Fruit fly (Drosophila melanogaster) whole organism, embryonic: ENCODE measurements around the gene be.

Experiments
- Blimp-1 ChIP-seq: fragments of 200-800 bp; sonication (Bioruptor generic); optimal IDR thresholded peaks from 3 replicates; lab custom pipeline; 2018; ENCODE audit warnings: missing biosample characterization, missing genetic modification characterization, mild to moderate bottlenecking, moderate library complexity, missing genetic modification reagents
- CG10543 ChIP-seq: fragments of 200-800 bp; sonication (Bioruptor generic); optimal IDR thresholded peaks from 3 replicates; lab custom pipeline; 2017; ENCODE audit warnings: missing biosample characterization, mild to moderate bottlenecking, missing genetic modification characterization, moderate library complexity
- CG10979 ChIP-seq: fragments of 200-800 bp; sonication (Bioruptor generic); optimal IDR thresholded peaks from 2 replicates; lab custom pipeline; 2018; ENCODE audit warnings: missing biosample characterization, mild to moderate bottlenecking, missing genetic modification characterization, moderate library complexity
- CG12391 ChIP-seq: fragments of 200-800 bp; sonication (Bioruptor generic); optimal IDR thresholded peaks from 3 replicates; lab custom pipeline; 2018; ENCODE audit warnings: missing biosample characterization, mild to moderate bottlenecking, missing genetic modification characterization, moderate library complexity
- CG14050 ChIP-seq: fragments of 200-800 bp; sonication (Bioruptor generic); IDR thresholded peaks from 3 replicates; pipeline ENCODE4 v1.3.6; 2022; ENCODE audit warnings: missing biosample characterization, missing genetic modification characterization
- CG14441 ChIP-seq: fragments of 200-800 bp; sonication (Bioruptor generic); IDR thresholded peaks from 2 replicates; pipeline ENCODE4 v1.3.6; 2022; ENCODE audit warnings: missing biosample characterization, missing genetic modification characterization
- CG1529 ChIP-seq: fragments of 200-800 bp; sonication (Bioruptor generic); optimal IDR thresholded peaks from 3 replicates; lab custom pipeline; 2018; ENCODE audit warnings: missing biosample characterization, missing genetic modification characterization
- CG18262 ChIP-seq: fragments of 200-800 bp; optimal IDR thresholded peaks from 3 replicates; lab custom pipeline; 2019; ENCODE audit warnings: missing biosample characterization, mild to moderate bottlenecking, missing genetic modification characterization, moderate library complexity
- CG2678 ChIP-seq: fragments of 200-800 bp; sonication (Bioruptor generic); optimal IDR thresholded peaks from 3 replicates; lab custom pipeline; 2019; ENCODE audit warnings: missing biosample characterization, mild to moderate bottlenecking, missing genetic modification characterization, moderate library complexity
- CG3065 ChIP-seq: fragments of 200-800 bp; sonication (Bioruptor generic); optimal IDR thresholded peaks from 2 replicates; lab custom pipeline; 2016; ENCODE audit warnings: missing biosample characterization, missing genetic modification characterization
- CG33557 ChIP-seq: fragments of 200-800 bp; sonication (Bioruptor generic); optimal IDR thresholded peaks from 2 replicates; lab custom pipeline; 2019; ENCODE audit warnings: missing biosample characterization, mild to moderate bottlenecking, missing genetic modification characterization, moderate library complexity
- CG3407 ChIP-seq: fragments of 200-800 bp; sonication (Bioruptor generic); optimal IDR thresholded peaks from 2 replicates; lab custom pipeline; 2018; ENCODE audit warnings: missing biosample characterization, mild to moderate bottlenecking, missing genetic modification characterization
- CG4424 ChIP-seq: fragments of 200-800 bp; sonication (Bioruptor generic); optimal IDR thresholded peaks from 3 replicates; lab custom pipeline; 2016; ENCODE audit warnings: missing biosample characterization, missing genetic modification characterization
- CG6654 ChIP-seq: fragments of 200-800 bp; sonication (Bioruptor generic); optimal IDR thresholded peaks from 2 replicates; lab custom pipeline; 2017; ENCODE audit warnings: missing biosample characterization, mild to moderate bottlenecking, missing genetic modification characterization
- CG7786 ChIP-seq: fragments of 200-800 bp; sonication (Bioruptor generic); optimal IDR thresholded peaks from 2 replicates; lab custom pipeline; 2016; ENCODE audit warnings: missing biosample characterization, missing genetic modification characterization
- CG7839 ChIP-seq: fragments of 200-800 bp; sonication (Bioruptor generic); optimal IDR thresholded peaks from 3 replicates; lab custom pipeline; 2018; ENCODE audit warnings: missing biosample characterization, mild to moderate bottlenecking, missing genetic modification characterization, moderate library complexity
- Ets65A ChIP-seq: fragments of 200-800 bp; sonication (Bioruptor generic); peaks from one replicate; lab custom pipeline; 2016; ENCODE audit warnings: missing biosample characterization, missing genetic modification characterization
- HHEX ChIP-seq: fragments of 200-800 bp; sonication (Bioruptor generic); optimal IDR thresholded peaks from 3 replicates; lab custom pipeline; 2017; ENCODE audit warnings: missing biosample characterization, mild to moderate bottlenecking, missing genetic modification characterization, missing genetic modification reagents
- HLH4C ChIP-seq: fragments of 200-800 bp; sonication (Bioruptor generic); IDR thresholded peaks from 3 replicates; pipeline ENCODE4 v1.3.6; 2022; ENCODE audit warnings: missing biosample characterization, missing genetic modification characterization; ENCODE audit not compliant: partially characterized antibody
- Hr51 ChIP-seq, 2 experiments: fragments of 200-800 bp; sonication (Bioruptor generic); optimal IDR thresholded peaks; 2 replicates in 1 of 2; 3 replicates in 1 of 2; lab custom pipeline; 2016 to 2018; ENCODE audit warnings: missing biosample characterization in 2 of 2, missing genetic modification characterization in 2 of 2, mild to moderate bottlenecking in 1 of 2, moderate library complexity in 1 of 2
- NfI ChIP-seq: fragments of 200-800 bp; sonication (Bioruptor generic); optimal IDR thresholded peaks from 3 replicates; lab custom pipeline; 2018; ENCODE audit warnings: missing biosample characterization, mild to moderate bottlenecking, missing genetic modification characterization, moderate library complexity
- Pdp1 ChIP-seq, 2 experiments: fragments of 200-800 bp; sonication (Bioruptor generic); optimal IDR thresholded peaks; 3 replicates each; lab custom pipeline; 2016; ENCODE audit warnings: missing biosample characterization in 2 of 2, missing genetic modification characterization in 2 of 2, mild to moderate bottlenecking in 1 of 2, moderate library complexity in 1 of 2
- Ptx1 ChIP-seq: fragments of 200-800 bp; sonication (Bioruptor generic); IDR thresholded peaks from 2 replicates; pipeline ENCODE4 v1.3.6; 2022; ENCODE audit warnings: missing biosample characterization, missing genetic modification characterization
- Side ChIP-seq: fragments of 200-800 bp; sonication (Bioruptor generic); optimal IDR thresholded peaks from 2 replicates; lab custom pipeline; 2016; ENCODE audit warnings: missing biosample characterization, missing genetic modification characterization
- Sox102F ChIP-seq: fragments of 200-800 bp; sonication (Bioruptor generic); optimal IDR thresholded peaks from 2 replicates; lab custom pipeline; 2018; ENCODE audit warnings: missing biosample characterization, mild to moderate bottlenecking, missing genetic modification characterization, moderate library complexity
- bsh ChIP-seq, 2 experiments: fragments of 200-800 bp; sonication (Bioruptor generic); optimal IDR thresholded peaks; 2 replicates each; lab custom pipeline; 2017 to 2018; ENCODE audit warnings: mild to moderate bottlenecking in 2 of 2, missing biosample characterization in 2 of 2, missing genetic modification characterization in 2 of 2, moderate library complexity in 1 of 2
- chn ChIP-seq: fragments of 200-800 bp; sonication (Bioruptor generic); optimal IDR thresholded peaks from 2 replicates; lab custom pipeline; 2016; ENCODE audit warnings: missing biosample characterization, missing genetic modification characterization
- ci ChIP-seq: fragments of 200-800 bp; sonication (Bioruptor generic); IDR thresholded peaks from 3 replicates; pipeline ENCODE4 v1.3.6; 2022; ENCODE audit warnings: missing biosample characterization, missing genetic modification characterization
- dimm ChIP-seq: fragments of 200-800 bp; sonication (Bioruptor generic); IDR thresholded peaks from 2 replicates; pipeline ENCODE4 v1.3.6; 2022; ENCODE audit warnings: missing biosample characterization, missing genetic modification characterization
- dmrt11E ChIP-seq: fragments of 200-800 bp; sonication (Bioruptor generic); optimal IDR thresholded peaks from 3 replicates; lab custom pipeline; 2018; ENCODE audit warnings: missing biosample characterization, mild to moderate bottlenecking, missing genetic modification characterization, moderate library complexity
- dpn ChIP-seq, 2 experiments: fragments of 200-800 bp; sonication (Bioruptor generic); optimal IDR thresholded peaks; 3 replicates each; lab custom pipeline; 2016; ENCODE audit warnings: missing biosample characterization in 2 of 2, missing genetic modification characterization in 2 of 2
- eyg ChIP-seq: fragments of 200-800 bp; sonication (Bioruptor generic); optimal IDR thresholded peaks from 3 replicates; lab custom pipeline; 2016; ENCODE audit warnings: missing biosample characterization, missing genetic modification characterization
- gsb-n ChIP-seq: fragments of 200-800 bp; sonication (Bioruptor generic); optimal IDR thresholded peaks from 3 replicates; lab custom pipeline; 2018; ENCODE audit warnings: missing biosample characterization, mild to moderate bottlenecking, missing genetic modification characterization
- insv ChIP-seq, 2 experiments: fragments of 200-800 bp; sonication (Bioruptor generic); optimal IDR thresholded peaks; 3 replicates each; lab custom pipeline; 2016 to 2018; ENCODE audit warnings: missing biosample characterization in 2 of 2, missing genetic modification characterization in 2 of 2
- inv ChIP-seq: fragments of 200-800 bp; sonication (Bioruptor generic); IDR thresholded peaks from 2 replicates; pipeline ENCODE4 v1.3.6; 2022; ENCODE audit warnings: missing biosample characterization, missing genetic modification characterization; ENCODE audit not compliant: partially characterized antibody
- knrl ChIP-seq: fragments of 200-800 bp; sonication (Bioruptor generic); IDR thresholded peaks from 3 replicates; pipeline ENCODE4 v1.3.6; 2022; ENCODE audit warnings: missing biosample characterization, missing genetic modification characterization; ENCODE audit not compliant: partially characterized antibody
- lbe ChIP-seq: fragments of 200-800 bp; sonication (Bioruptor generic); optimal IDR thresholded peaks from 2 replicates; lab custom pipeline; 2016; ENCODE audit warnings: missing biosample characterization, mild to moderate bottlenecking, missing genetic modification characterization
- odd ChIP-seq: fragments of 200-800 bp; sonication (Bioruptor generic); optimal IDR thresholded peaks from 2 replicates; lab custom pipeline; 2017; ENCODE audit warnings: missing biosample characterization, mild to moderate bottlenecking, missing genetic modification characterization
- pan ChIP-seq, 4 experiments: fragments of >200 bp in 3 of 4; fragments of 200-800 bp in 1 of 4; sonication (Bioruptor generic) in 1 of 4; optimal IDR thresholded peaks in 3 of 4; IDR thresholded peaks in 1 of 4; 2 replicates each; pipeline versions ENCODE4 v1.3.6 to Lab custom; 2017 to 2022; ENCODE audit warnings: missing biosample characterization in 2 of 4, missing genetic modification characterization in 2 of 4, mixed read lengths in 1 of 4
- sd ChIP-seq: fragments of 200-800 bp; sonication (Bioruptor generic); optimal IDR thresholded peaks from 3 replicates; lab custom pipeline; 2018; ENCODE audit warnings: missing biosample characterization, mild to moderate bottlenecking, missing genetic modification characterization, moderate library complexity
- sens ChIP-seq: fragments of 200-800 bp; sonication (Bioruptor generic); peaks from one replicate; lab custom pipeline; 2016; ENCODE audit warnings: missing biosample characterization, missing genetic modification characterization
- so ChIP-seq: fragments of 200-800 bp; sonication (Bioruptor generic); IDR thresholded peaks from 3 replicates; pipeline ENCODE4 v1.3.6; 2022; ENCODE audit warnings: missing biosample characterization, missing genetic modification characterization
- sob ChIP-seq: fragments of 200-800 bp; sonication (Bioruptor generic); IDR thresholded peaks from 2 replicates; pipeline ENCODE4 v1.3.6; 2022; ENCODE audit warnings: missing biosample characterization, missing genetic modification characterization
- sr ChIP-seq: fragments of 200-800 bp; sonication (Bioruptor generic); IDR thresholded peaks from 3 replicates; pipeline ENCODE4 v1.3.6; 2022; ENCODE audit warnings: missing biosample characterization, missing genetic modification characterization
- unpg ChIP-seq: fragments of 200-800 bp; sonication (Bioruptor generic); optimal IDR thresholded peaks from 3 replicates; lab custom pipeline; 2018; ENCODE audit warnings: missing biosample characterization, mild to moderate bottlenecking, missing genetic modification characterization, moderate library complexity
- vfl ChIP-seq: fragments of 200-800 bp; sonication (Bioruptor generic); optimal IDR thresholded peaks from 2 replicates; lab custom pipeline; 2016; ENCODE audit warnings: missing biosample characterization, missing genetic modification characterization
- wor ChIP-seq: fragments of 200-800 bp; sonication (Bioruptor generic); IDR thresholded peaks from 2 replicates; pipeline ENCODE4 v1.3.6; 2022; ENCODE audit warnings: missing biosample characterization, missing genetic modification characterization
- yki ChIP-seq: fragments of >200 bp; optimal IDR thresholded peaks from 3 replicates; lab custom pipeline; 2018
- zf30C ChIP-seq: fragments of 200-800 bp; sonication (Bioruptor generic); optimal IDR thresholded peaks from 3 replicates; lab custom pipeline; 2018; ENCODE audit warnings: missing biosample characterization, mild to moderate bottlenecking, missing genetic modification characterization

Gene be

DNA sequence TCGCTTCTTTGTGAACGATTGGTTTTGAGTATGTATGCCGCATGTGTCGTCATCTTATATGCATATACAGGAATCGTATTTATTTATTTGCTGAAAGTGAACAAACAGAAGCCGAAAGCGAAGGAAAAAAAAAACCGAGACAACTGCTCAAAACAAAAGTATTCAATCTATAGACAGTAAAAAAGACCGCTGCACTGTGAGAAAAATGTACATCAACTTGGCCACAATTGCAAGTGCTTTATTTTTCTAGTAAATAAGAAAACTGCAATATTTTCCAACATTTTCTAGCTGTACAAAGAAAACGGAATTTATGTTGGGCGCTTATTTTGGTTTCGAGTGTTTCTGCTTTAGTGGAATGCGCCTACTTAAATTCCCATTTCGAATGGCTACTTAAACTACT lies 2.7 kb downstream of the be start (continued):
- TF ChIP-seq CG7786 (GFP tag; lab: Kevin White, UChicago) (no peak), CG4424 (GFP tag; lab: Kevin White, UChicago) (peak; percentile 34), CG7839 (tag; lab: Kevin White, UChicago) (peak; percentile 22), HLH4C (GFP tag; lab: Robert Waterston, UW) (no peak), pan (optimal IDR thresholded peaks at IDR 0.05; lab: Kevin White, UChicago) (no peak), pan (GFP tag; optimal IDR thresholded peaks at IDR 0.05 in 1 of 2, IDR thresholded peaks at IDR 0.05 in 1 of 2) (peak in 1 of 2 experiments; percentile 36), wor (GFP tag; lab: Robert Waterston, UW) (0 out of 2 replicates have a peak, but pooled peaks have one; percentile 15), zf30C (GFP tag; lab: Kevin White, UChicago) (peak; percentile 46), odd (no peak), CG3407 (GFP tag; lab: Kevin White, UChicago) (no peak), insv (GFP tag; optimal IDR thresholded peaks at IDR 0.05; lab: Kevin White, UChicago) (peak in 1 of 2 experiments; percentile 29), sens (GFP tag; lab: Kevin White, UChicago) (peak; percentile 88), dimm (no peak), CG10543 (no peak), CG33557 (GFP tag; lab: Kevin White, UChicago) (no peak), CG10979 (tag; lab: Kevin White, UChicago) (peak; percentile 14), gsb-n (tag; lab: Kevin White, UChicago) (peak; percentile 8), lbe (GFP tag; lab: Kevin White, UChicago) (peak; percentile 17), Hr51 (GFP tag; optimal IDR thresholded peaks at IDR 0.05; lab: Kevin White, UChicago) (peak in 1 of 2 experiments; percentile 32), bsh (GFP tag; optimal IDR thresholded peaks at IDR 0.05; lab: Kevin White, UChicago) (peak in 1 of 2 experiments; percentile 32), yki (lab: Kevin White, UChicago) (no peak), dpn (GFP tag; optimal IDR thresholded peaks at IDR 0.05; lab: Kevin White, UChicago) (peak in 1 of 2 experiments; percentile 8), unpg (GFP tag; lab: Kevin White, UChicago) (peak; percentile 34), inv (no peak), CG1529 (GFP tag; lab: Kevin White, UChicago) (peak; percentile 10), Blimp-1 (GFP tag; lab: Kevin White, UChicago) (peak; percentile 23), ci (GFP tag; lab: Robert Waterston, UW) (0 out of 3 replicates have a peak, but pooled peaks have one; percentile 59), eyg (no peak), sd (tag; lab: Kevin White, UChicago) (peak; percentile 42), Ptx1 (GFP tag; lab: Robert Waterston, UW) (peak; percentile 37; the same call in 1 of the 2 replicates), CG12391 (tag; lab: Kevin White, UChicago) (peak; percentile 3), Side (GFP tag; lab: Kevin White, UChicago) (no peak), HHEX (GFP tag; lab: Kevin White, UChicago) (no peak), CG2678 (peak; percentile 17), CG6654 (GFP tag; lab: Kevin White, UChicago) (no peak), Ets65A (GFP tag; lab: Kevin White, UChicago) (peak; percentile 61), Pdp1 (GFP tag; optimal IDR thresholded peaks at IDR 0.05; lab: Kevin White, UChicago) (peak in 1 of 2 experiments; percentile 4), CG14050 (GFP tag; lab: Robert Waterston, UW) (no peak), sr (GFP tag; lab: Robert Waterston, UW) (no peak), so (GFP tag; lab: Robert Waterston, UW) (peak; percentile 16; the same call in 1 of the 3 replicates), NfI (GFP tag; lab: Kevin White, UChicago) (no peak), Sox102F (GFP tag; lab: Kevin White, UChicago) (peak; percentile 45), CG3065 (GFP tag; lab: Kevin White, UChicago) (no peak), sob (GFP tag; lab: Robert Waterston, UW) (no peak), CG18262 (tag; lab: Kevin White, UChicago) (peak; percentile 36), vfl (GFP tag; lab: Kevin White, UChicago) (no peak), dmrt11E (tag; lab: Kevin White, UChicago) (peak; percentile 19), CG14441 (GFP tag; lab: Robert Waterston, UW) (peak; percentile 42; the same call in 1 of the 2 replicates), knrl (GFP tag; lab: Robert Waterston, UW) (no peak), chn (no peak)
